Worm (Caenorhabditis elegans) whole organism, L4/young adult: Measurements from ENCODE around the gene snf-11.

Experiments
- W03F9.2 ChIP-seq: fragments of 150-350 bp; optimal IDR thresholded peaks from 2 replicates; lab custom pipeline; 2014; ENCODE audit warnings: missing biosample characterization, missing genetic modification characterization
- dao-5 ChIP-seq: sonication (generic microtip); optimal IDR thresholded peaks from 2 replicates; lab custom pipeline; 2016; ENCODE audit warnings: missing genotype, missing genetic modification characterization, moderate library complexity, missing compliant biosample characterization
- him-1 ChIP-seq: sonication (generic microtip); optimal IDR thresholded peaks from 2 replicates; lab custom pipeline; 2016; ENCODE audit warnings: missing genotype, missing genetic modification reagents, missing genetic modification characterization, missing compliant biosample characterization

- no peak for TF ChIP-seq him-1 (tag; lab: Kevin White, UChicago)
- no peak for TF ChIP-seq dao-5
- TF ChIP-seq W03F9.2, result peak; percentile 77
These were observed 18.7 kb upstream of the snf-11 start, which contains the start of gene tmed-10 for ce11 chrV:11326914-11327367.
